Worm (Caenorhabditis elegans) whole organism, L2 larva: Measurements from ENCODE around the gene K11H12.4.
A peak's percentile ranks its signal among the peaks of the same experiment; 100 is the strongest.

Experiments
- C34F6.9 ChIP-seq: fragments of 150-350 bp; optimal IDR thresholded peaks from 2 replicates; lab custom pipeline; 2014; ENCODE audit warnings: missing biosample characterization, missing genetic modification characterization
- F13H6.1 ChIP-seq: sonication (generic microtip); optimal IDR thresholded peaks from 2 replicates; lab custom pipeline; 2016; ENCODE audit warnings: missing genetic modification characterization, missing compliant biosample characterization
- R02D3.7 ChIP-seq: fragments of 150-350 bp; optimal IDR thresholded peaks from 2 replicates; lab custom pipeline; 2014; ENCODE audit warnings: missing biosample characterization, missing genetic modification characterization
- Y55F3AM.14 ChIP-seq: fragments of 200-800 bp; sonication (Bioruptor generic); optimal IDR thresholded peaks from 2 replicates; lab custom pipeline; 2018; ENCODE audit warnings: mild to moderate bottlenecking, missing genetic modification characterization, missing compliant biosample characterization
- ZK546.5 ChIP-seq: sonication (generic microtip); optimal IDR thresholded peaks from 2 replicates; lab custom pipeline; 2017; ENCODE audit warnings: missing biosample characterization, missing genetic modification characterization
- alr-1 ChIP-seq: fragments of 150-350 bp; optimal IDR thresholded peaks from 2 replicates; lab custom pipeline; 2014; ENCODE audit warnings: missing biosample characterization, missing genetic modification characterization
- aly-2 ChIP-seq: fragments of 150-350 bp; optimal IDR thresholded peaks from 2 replicates; lab custom pipeline; 2014; ENCODE audit warnings: missing biosample characterization, missing genetic modification characterization
- ama-1 ChIP-seq: fragments of 150-350 bp; optimal IDR thresholded peaks from 2 replicates; lab custom pipeline; 2018; ENCODE audit warnings: inconsistent platforms
- blmp-1 ChIP-seq: sonication (generic microtip); optimal IDR thresholded peaks from 2 replicates; lab custom pipeline; 2017; ENCODE audit warnings: missing genetic modification characterization, mild to moderate bottlenecking, missing compliant biosample characterization, antibody characterized with exemption, moderate library complexity; ENCODE audit not compliant: insufficient read depth
- ceh-16 ChIP-seq: fragments of 150-350 bp; optimal IDR thresholded peaks from 2 replicates; lab custom pipeline; 2014; ENCODE audit warnings: missing biosample characterization, missing genetic modification characterization
- ceh-82 ChIP-seq: fragments of 150-350 bp; optimal IDR thresholded peaks from 2 replicates; lab custom pipeline; 2014; ENCODE audit warnings: missing biosample characterization, missing genetic modification characterization
- crh-2 ChIP-seq: sonication (generic microtip); optimal IDR thresholded peaks from 2 replicates; lab custom pipeline; 2017; ENCODE audit warnings: missing biosample characterization, missing genetic modification characterization
- dmd-4 ChIP-seq: sonication (generic microtip); optimal IDR thresholded peaks from 2 replicates; lab custom pipeline; 2017; ENCODE audit warnings: missing biosample characterization, missing genetic modification characterization
- egl-27 ChIP-seq: sonication (generic microtip); optimal IDR thresholded peaks from 3 replicates; lab custom pipeline; 2017; ENCODE audit warnings: missing biosample characterization, missing genetic modification reagents, missing genetic modification characterization
- elt-1 ChIP-seq: fragments of 150-350 bp; optimal IDR thresholded peaks from 2 replicates; lab custom pipeline; 2014; ENCODE audit warnings: missing biosample characterization, missing genetic modification characterization
- elt-3 ChIP-seq: sonication (generic microtip); optimal IDR thresholded peaks from 2 replicates; lab custom pipeline; 2017; ENCODE audit warnings: missing biosample characterization, missing genetic modification characterization
- fos-1 ChIP-seq: fragments of 150-350 bp; optimal IDR thresholded peaks from 2 replicates; lab custom pipeline; 2014; ENCODE audit warnings: missing biosample characterization, missing genetic modification characterization
- gmeb-1 ChIP-seq: fragments of 150-350 bp; optimal IDR thresholded peaks from 2 replicates; lab custom pipeline; 2014; ENCODE audit warnings: missing biosample characterization, missing genetic modification characterization
- lin-11 ChIP-seq: fragments of 150-350 bp; sonication (generic microtip); optimal IDR thresholded peaks from 2 replicates; lab custom pipeline; 2014; ENCODE audit warnings: missing biosample characterization, missing genetic modification characterization, inconsistent platforms, mixed read lengths
- lin-13 ChIP-seq: fragments of 150-350 bp; optimal IDR thresholded peaks from 2 replicates; lab custom pipeline; 2014; ENCODE audit warnings: missing biosample characterization, missing genetic modification reagents, missing genetic modification characterization
- lin-39 ChIP-seq: fragments of 150-350 bp; optimal IDR thresholded peaks from 2 replicates; lab custom pipeline; 2014; ENCODE audit warnings: missing biosample characterization, missing genetic modification reagents, missing genetic modification characterization
- lsy-2 ChIP-seq, 2 experiments: fragments of 150-350 bp in 1 of 2; sonication (generic microtip) in 1 of 2; optimal IDR thresholded peaks; 2 replicates each; lab custom pipeline; 2014 to 2017; ENCODE audit warnings: missing biosample characterization in 2 of 2, missing genetic modification characterization in 2 of 2
- mab-5 ChIP-seq: fragments of 150-350 bp; optimal IDR thresholded peaks from 2 replicates; lab custom pipeline; 2014; ENCODE audit warnings: missing biosample characterization, missing genetic modification characterization
- mbf-1 ChIP-seq: sonication (generic microtip); optimal IDR thresholded peaks from 2 replicates; lab custom pipeline; 2017; ENCODE audit warnings: missing biosample characterization, missing genetic modification characterization
- mdl-1 ChIP-seq, 2 experiments: fragments of 150-350 bp in 1 of 2; sonication (generic microtip) in 1 of 2; optimal IDR thresholded peaks; 2 replicates each; lab custom pipeline; 2017; ENCODE audit warnings: missing biosample characterization in 2 of 2, missing genetic modification characterization in 2 of 2
- nhr-10 ChIP-seq: sonication (generic microtip); optimal IDR thresholded peaks from 2 replicates; lab custom pipeline; 2017; ENCODE audit warnings: missing biosample characterization, missing genetic modification characterization
- nhr-11 ChIP-seq: fragments of 150-350 bp; optimal IDR thresholded peaks from 2 replicates; lab custom pipeline; 2014; ENCODE audit warnings: missing biosample characterization, missing genetic modification characterization
- nhr-12 ChIP-seq: fragments of 150-350 bp; optimal IDR thresholded peaks from 2 replicates; lab custom pipeline; 2014; ENCODE audit warnings: missing biosample characterization, missing genetic modification characterization
- nhr-129 ChIP-seq: fragments of 150-350 bp; optimal IDR thresholded peaks from 2 replicates; lab custom pipeline; 2014; ENCODE audit warnings: missing biosample characterization, missing genetic modification characterization
- nhr-21 ChIP-seq: fragments of 150-350 bp; optimal IDR thresholded peaks from 2 replicates; lab custom pipeline; 2014; ENCODE audit warnings: missing biosample characterization, missing genetic modification characterization
- nhr-23 ChIP-seq: fragments of 150-350 bp; optimal IDR thresholded peaks from 2 replicates; lab custom pipeline; 2014; ENCODE audit warnings: missing biosample characterization, missing genetic modification reagents, missing genetic modification characterization
- nhr-237 ChIP-seq: fragments of 150-350 bp; optimal IDR thresholded peaks from 2 replicates; lab custom pipeline; 2014; ENCODE audit warnings: missing biosample characterization, missing genetic modification characterization
- nhr-25 ChIP-seq: fragments of 150-350 bp; sonication (generic microtip); optimal IDR thresholded peaks from 3 replicates; lab custom pipeline; 2014; ENCODE audit warnings: missing biosample characterization, missing genetic modification characterization
- nhr-6 ChIP-seq: fragments of 150-350 bp; optimal IDR thresholded peaks from 2 replicates; lab custom pipeline; 2014; ENCODE audit warnings: missing biosample characterization, missing genetic modification characterization
- nhr-77 ChIP-seq: fragments of 150-350 bp; optimal IDR thresholded peaks from 2 replicates; lab custom pipeline; 2014; ENCODE audit warnings: missing biosample characterization, missing genetic modification characterization
- peb-1 ChIP-seq: fragments of 150-350 bp; optimal IDR thresholded peaks from 2 replicates; lab custom pipeline; 2014; ENCODE audit warnings: missing biosample characterization, missing genetic modification characterization
- sem-4 ChIP-seq: fragments of 150-350 bp; optimal IDR thresholded peaks from 2 replicates; lab custom pipeline; 2014; ENCODE audit warnings: missing biosample characterization, missing genetic modification reagents, missing genetic modification characterization
- skn-1 ChIP-seq: sonication (generic microtip); optimal IDR thresholded peaks from 2 replicates; lab custom pipeline; 2017; ENCODE audit warnings: missing biosample characterization, missing genetic modification characterization
- sma-3 ChIP-seq: sonication (generic microtip); optimal IDR thresholded peaks from 2 replicates; lab custom pipeline; 2016; ENCODE audit warnings: missing genetic modification reagents, missing genetic modification characterization, missing compliant biosample characterization
- sma-9 ChIP-seq, 2 experiments: fragments of 150-350 bp in 1 of 2; sonication (generic microtip) in 1 of 2; optimal IDR thresholded peaks; 2 replicates each; lab custom pipeline; 2014 to 2016; ENCODE audit warnings: missing genetic modification characterization in 2 of 2, mild to moderate bottlenecking in 1 of 2, missing biosample characterization in 1 of 2, missing compliant biosample characterization in 1 of 2, missing genetic modification reagents in 1 of 2, moderate library complexity in 1 of 2
- snpc-4 ChIP-seq: fragments of 150-350 bp; optimal IDR thresholded peaks from 2 replicates; lab custom pipeline; 2014; ENCODE audit warnings: missing biosample characterization, missing genetic modification characterization
- unc-39 ChIP-seq: fragments of 150-350 bp; optimal IDR thresholded peaks from 2 replicates; lab custom pipeline; 2014; ENCODE audit warnings: missing biosample characterization, missing genetic modification characterization
- unc-55 ChIP-seq: fragments of 150-350 bp; sonication (generic microtip); optimal IDR thresholded peaks from 3 replicates; lab custom pipeline; 2014; ENCODE audit warnings: missing biosample characterization, missing genetic modification reagents, missing genetic modification characterization
- unc-62 ChIP-seq: fragments of 150-350 bp; optimal IDR thresholded peaks from 2 replicates; lab custom pipeline; 2014; ENCODE audit warnings: missing biosample characterization, missing genetic modification reagents, missing genetic modification characterization
- zag-1 ChIP-seq: fragments of 150-350 bp; optimal IDR thresholded peaks from 2 replicates; lab custom pipeline; 2014; ENCODE audit warnings: missing biosample characterization, missing genetic modification characterization
- ztf-1 ChIP-seq: fragments of 200-800 bp; sonication (Bioruptor generic); conservative IDR thresholded peaks from 2 replicates; pipeline ENCODE4 v1.3.6; 2022; ENCODE audit warnings: missing genetic modification characterization, missing compliant biosample characterization
- ztf-11 ChIP-seq: sonication (generic microtip); optimal IDR thresholded peaks from 2 replicates; lab custom pipeline; 2017; ENCODE audit warnings: missing biosample characterization, missing genetic modification characterization
- ztf-4 ChIP-seq: fragments of 150-350 bp; optimal IDR thresholded peaks from 2 replicates; lab custom pipeline; 2014; ENCODE audit warnings: missing biosample characterization, missing genetic modification characterization

K11H12.4 gene

ce11 chrIV:657046-657445 lies 18.6 kb downstream of the K11H12.4 start:
- TF ChIP-seq ztf-4 (tag; lab: Kevin White, UChicago) (no peak), nhr-25 (tag; lab: Kevin White, UChicago) (no peak), lin-13 (GFP tag; lab: Kevin White, UChicago) (no peak), unc-55 (GFP tag; lab: Kevin White, UChicago) (no peak), zag-1 (no peak), mdl-1 (tag; optimal IDR thresholded peaks at IDR 0.05; lab: Kevin White, UChicago) (no peak)
- TF ChIP-seq, all 48 proteins: peak for 0

- TF ChIP-seq nhr-23 (tag; lab: Kevin White, UChicago) (peak; percentile 39), nhr-77 (tag; lab: Kevin White, UChicago) (peak; percentile 95), Y55F3AM.14 (peak; percentile 100), snpc-4 (tag; lab: Kevin White, UChicago) (peak; percentile 97), ceh-82 (tag; lab: Kevin White, UChicago) (peak; percentile 97), ztf-1 (GFP tag; lab: Robert Waterston, UW) (peak; percentile 96; the same call in 1 of the 2 replicates), mdl-1 (tag; optimal IDR thresholded peaks at IDR 0.05; lab: Kevin White, UChicago) (peak; percentile 56 to 98), nhr-11 (tag; lab: Kevin White, UChicago) (peak; percentile 77), aly-2 (tag; lab: Kevin White, UChicago) (peak; percentile 79), C34F6.9 (tag; lab: Kevin White, UChicago) (peak; percentile 100), nhr-237 (tag; lab: Kevin White, UChicago) (peak; percentile 91), fos-1 (peak; percentile 100), unc-55 (GFP tag; lab: Kevin White, UChicago) (peak; percentile 100), unc-62 (GFP tag; lab: Kevin White, UChicago) (peak; percentile 99), ceh-16 (tag; lab: Kevin White, UChicago) (peak; percentile 99), egl-27 (tag; lab: Kevin White, UChicago) (peak; percentile 99), nhr-12 (tag; lab: Kevin White, UChicago) (peak; percentile 80), R02D3.7 (tag; lab: Kevin White, UChicago) (peak; percentile 94), crh-2 (peak; percentile 100), lin-11 (peak; percentile 100), lsy-2 (tag; optimal IDR thresholded peaks at IDR 0.05; lab: Kevin White, UChicago) (peak; percentile 100), nhr-25 (tag; lab: Kevin White, UChicago) (peak; percentile 99), lin-39 (tag; lab: Kevin White, UChicago) (peak; percentile 95), dmd-4 (tag; lab: Kevin White, UChicago) (peak; percentile 77), alr-1 (tag; lab: Kevin White, UChicago) (no peak), nhr-10 (tag; lab: Kevin White, UChicago) (peak; percentile 95), sma-3 (peak; percentile 100), blmp-1 (tag; lab: Kevin White, UChicago) (peak; percentile 97), gmeb-1 (tag; lab: Kevin White, UChicago) (peak; percentile 98), ZK546.5 (peak; percentile 92), nhr-129 (peak; percentile 98), F13H6.1 (tag; lab: Kevin White, UChicago) (peak; percentile 100), sma-9 (GFP tag; optimal IDR thresholded peaks at IDR 0.05; lab: Kevin White, UChicago) (peak; percentile 100), sma-9 (tag; optimal IDR thresholded peaks at IDR 0.05; lab: Kevin White, UChicago) (no peak), peb-1 (no peak), elt-1 (tag; lab: Kevin White, UChicago) (peak; percentile 48), nhr-6 (tag; lab: Kevin White, UChicago) (peak; percentile 100), mab-5 (tag; lab: Kevin White, UChicago) (peak; percentile 98), mbf-1 (tag; lab: Kevin White, UChicago) (peak; percentile 68), unc-39 (tag; lab: Kevin White, UChicago) (peak; percentile 42), lin-13 (GFP tag; lab: Kevin White, UChicago) (peak; percentile 100), nhr-21 (tag; lab: Kevin White, UChicago) (peak; percentile 100), skn-1 (peak; percentile 94), elt-3 (tag; lab: Kevin White, UChicago) (no peak), ama-1 (peak; percentile 90), sem-4 (tag; lab: Kevin White, UChicago) (peak; percentile 100), zag-1 (peak; percentile 99), ztf-11 (peak; percentile 73), ztf-4 (tag; lab: Kevin White, UChicago) (peak; percentile 100)
Measured at ce11 chrIV:654526-655440, 20.9 kb downstream of the K11H12.4 start, which contains the start of the genes rpl-15 and K11H12.8. TSS of gene rpl-15 (minus strand) at chrIV:654576. TSS of gene K11H12.8 (plus strand) at chrIV:655390.
